Fruit fly (Drosophila melanogaster) whole organism: ENCODE results near the gene CG32817.

Source experiments
- CG8478 ChIP-seq: fragments of >200 bp; optimal IDR thresholded peaks from 2 replicates; lab custom pipeline; 2018; ENCODE audit warnings: inconsistent platforms
- Dll ChIP-seq: fragments of >200 bp; optimal IDR thresholded peaks from 2 replicates; lab custom pipeline; 2017
- EcR ChIP-seq, 2 experiments: fragments of >200 bp; optimal IDR thresholded peaks; 2 replicates each; lab custom pipeline; 2017; ENCODE audit warnings: missing biosample characterization in 2 of 2, missing genetic modification characterization in 2 of 2, missing genetic modification reagents in 2 of 2
- pan ChIP-seq: fragments of >200 bp; optimal IDR thresholded peaks from 2 replicates; lab custom pipeline; 2017
- psq ChIP-seq: fragments of >200 bp; optimal IDR thresholded peaks from 2 replicates; lab custom pipeline; 2017
- usp ChIP-seq: fragments of >200 bp; optimal IDR thresholded peaks from 2 replicates; lab custom pipeline; 2017; ENCODE audit warnings: missing biosample characterization, missing genetic modification characterization, mixed read lengths

CG32817 gene

dm6 chrX:525610-526009, 46.7 kb downstream of the CG32817 start:
- no peak for TF ChIP-seq CG8478 (lab: Kevin White, UChicago)
- no peak for TF ChIP-seq psq (lab: Kevin White, UChicago)
- TF ChIP-seq EcR (GFP tag; optimal IDR thresholded peaks at IDR 0.05; lab: Kevin White, UChicago), result no peak
- no peak for TF ChIP-seq usp (GFP tag; lab: Kevin White, UChicago)
- no peak for TF ChIP-seq Dll
- no peak for TF ChIP-seq pan (lab: Kevin White, UChicago)

dm6 chrX:526479-527071, 47.7 kb downstream of the CG32817 start:
- TF ChIP-seq psq (lab: Kevin White, UChicago), result no peak
- no peak for TF ChIP-seq usp (GFP tag; lab: Kevin White, UChicago)
- TF ChIP-seq Dll, result no peak
- no peak for TF ChIP-seq CG8478 (lab: Kevin White, UChicago)
- TF ChIP-seq EcR (GFP tag; optimal IDR thresholded peaks at IDR 0.05; lab: Kevin White, UChicago), result no peak
- no peak for TF ChIP-seq pan (lab: Kevin White, UChicago)
